Worm (Caenorhabditis elegans) whole organism, mixed stage, embryonic: ENCODE measurements around the gene arrd-22.

Experiments used
- M03D4.4 ChIP-seq: sonication (generic microtip); optimal IDR thresholded peaks from 2 replicates; lab custom pipeline; 2017; ENCODE audit warnings: mild to moderate bottlenecking, missing genetic modification characterization, missing compliant biosample characterization
- bed-3 ChIP-seq: fragments of 200-800 bp; sonication (Bioruptor generic); optimal IDR thresholded peaks from 3 replicates; lab custom pipeline; 2018; ENCODE audit warnings: mild to moderate bottlenecking, missing genetic modification characterization, moderate library complexity, missing compliant biosample characterization
- blmp-1 ChIP-seq: fragments of 150-350 bp; optimal IDR thresholded peaks from 2 replicates; lab custom pipeline; 2014; ENCODE audit warnings: missing biosample characterization, missing genetic modification characterization
- ceh-39 ChIP-seq: fragments of 150-350 bp; optimal IDR thresholded peaks from 2 replicates; lab custom pipeline; 2014; ENCODE audit warnings: missing biosample characterization, missing genetic modification characterization
- ceh-43 ChIP-seq: fragments of 200-800 bp; sonication (Bioruptor generic); optimal IDR thresholded peaks from 2 replicates; lab custom pipeline; 2018; ENCODE audit warnings: mild to moderate bottlenecking, missing genetic modification characterization, moderate library complexity, missing compliant biosample characterization
- ceh-83 ChIP-seq: fragments of 200-800 bp; sonication (Bioruptor generic); optimal IDR thresholded peaks from 2 replicates; lab custom pipeline; 2018; ENCODE audit warnings: mild to moderate bottlenecking, missing genetic modification characterization, missing compliant biosample characterization
- ces-1 ChIP-seq: fragments of 150-350 bp; optimal IDR thresholded peaks from 2 replicates; lab custom pipeline; 2014; ENCODE audit warnings: missing biosample characterization, missing genetic modification reagents, missing genetic modification characterization
- drap-1 ChIP-seq: fragments of 200-800 bp; sonication (Bioruptor generic); optimal IDR thresholded peaks from 3 replicates; lab custom pipeline; 2018; ENCODE audit warnings: mild to moderate bottlenecking, missing genetic modification characterization, missing compliant biosample characterization
- elt-1 ChIP-seq: sonication (generic microtip); optimal IDR thresholded peaks from 2 replicates; lab custom pipeline; 2017; ENCODE audit warnings: missing genetic modification characterization, mild to moderate bottlenecking, missing compliant biosample characterization, antibody characterized with exemption, moderate library complexity, borderline replicate concordance; ENCODE audit not compliant: insufficient read depth
- elt-3 ChIP-seq: fragments of 150-350 bp; optimal IDR thresholded peaks from 2 replicates; lab custom pipeline; 2014; ENCODE audit warnings: missing biosample characterization, missing genetic modification characterization
- flh-1 ChIP-seq: fragments of 200-800 bp; sonication (Bioruptor generic); optimal IDR thresholded peaks from 2 replicates; lab custom pipeline; 2018; ENCODE audit warnings: mild to moderate bottlenecking, missing genetic modification characterization, moderate library complexity, missing compliant biosample characterization
- ham-2 ChIP-seq: fragments of 200-800 bp; sonication (Bioruptor generic); optimal IDR thresholded peaks from 2 replicates; lab custom pipeline; 2018; ENCODE audit warnings: mild to moderate bottlenecking, missing genetic modification characterization, missing compliant biosample characterization
- lin-13 ChIP-seq: fragments of 150-350 bp; optimal IDR thresholded peaks from 2 replicates; lab custom pipeline; 2014; ENCODE audit warnings: missing biosample characterization, missing genetic modification characterization
- lin-32 ChIP-seq: fragments of 200-800 bp; sonication (Bioruptor generic); optimal IDR thresholded peaks from 2 replicates; lab custom pipeline; 2018; ENCODE audit warnings: mild to moderate bottlenecking, missing genetic modification characterization, missing compliant biosample characterization
- lsy-2 ChIP-seq: fragments of 150-350 bp; optimal IDR thresholded peaks from 2 replicates; lab custom pipeline; 2014; ENCODE audit warnings: missing biosample characterization, missing genetic modification characterization
- mab-5 ChIP-seq: fragments of 150-350 bp; optimal IDR thresholded peaks from 2 replicates; lab custom pipeline; 2014; ENCODE audit warnings: missing biosample characterization, missing genetic modification characterization
- mep-1 ChIP-seq: fragments of 150-350 bp; optimal IDR thresholded peaks from 2 replicates; lab custom pipeline; 2017; ENCODE audit warnings: missing biosample characterization, missing genetic modification reagents, missing genetic modification characterization, inconsistent platforms
- nhr-12 ChIP-seq: fragments of 150-350 bp; optimal IDR thresholded peaks from 2 replicates; lab custom pipeline; 2014; ENCODE audit warnings: missing biosample characterization, missing genetic modification characterization
- nhr-2 ChIP-seq: fragments of 150-350 bp; optimal IDR thresholded peaks from 2 replicates; lab custom pipeline; 2014; ENCODE audit warnings: missing biosample characterization, missing genetic modification characterization
- nhr-237 ChIP-seq: fragments of 150-350 bp; optimal IDR thresholded peaks from 2 replicates; lab custom pipeline; 2014; ENCODE audit warnings: missing biosample characterization, missing genetic modification characterization
- nhr-28 ChIP-seq: fragments of 150-350 bp; optimal IDR thresholded peaks from 2 replicates; lab custom pipeline; 2014; ENCODE audit warnings: missing biosample characterization, missing genetic modification characterization
- nhr-76 ChIP-seq: sonication (generic microtip); optimal IDR thresholded peaks from 2 replicates; lab custom pipeline; 2017; ENCODE audit warnings: missing biosample characterization, missing genetic modification characterization
- pha-4 ChIP-seq: fragments of 150-350 bp; optimal IDR thresholded peaks from 2 replicates; lab custom pipeline; 2018; ENCODE audit warnings: missing biosample characterization, missing genetic modification reagents, missing genetic modification characterization
- sem-2 ChIP-seq: fragments of 200-800 bp; sonication (Bioruptor generic); optimal IDR thresholded peaks from 2 replicates; lab custom pipeline; 2018; ENCODE audit warnings: mild to moderate bottlenecking, missing genetic modification characterization, missing compliant biosample characterization
- snpc-4 ChIP-seq: fragments of 150-350 bp; optimal IDR thresholded peaks from 2 replicates; lab custom pipeline; 2014; ENCODE audit warnings: missing biosample characterization, missing genetic modification characterization
- sptf-1 ChIP-seq: sonication (generic microtip); optimal IDR thresholded peaks from 2 replicates; lab custom pipeline; 2017; ENCODE audit warnings: mild to moderate bottlenecking, missing genetic modification characterization, moderate library complexity, missing compliant biosample characterization
- tbx-8 ChIP-seq: fragments of 200-800 bp; sonication (Bioruptor generic); optimal IDR thresholded peaks from 2 replicates; lab custom pipeline; 2018; ENCODE audit warnings: mild to moderate bottlenecking, missing genetic modification characterization, moderate library complexity, missing compliant biosample characterization
- unc-120 ChIP-seq: sonication (generic microtip); optimal IDR thresholded peaks from 2 replicates; lab custom pipeline; 2017; ENCODE audit warnings: missing genetic modification characterization, missing compliant biosample characterization; ENCODE audit not compliant: poor library complexity, severe bottlenecking
- unc-39 ChIP-seq: fragments of 150-350 bp; optimal IDR thresholded peaks from 2 replicates; lab custom pipeline; 2014; ENCODE audit warnings: missing biosample characterization, missing genetic modification characterization
- unc-62 ChIP-seq: fragments of 150-350 bp; optimal IDR thresholded peaks from 2 replicates; lab custom pipeline; 2014; ENCODE audit warnings: missing biosample characterization, missing genetic modification reagents, missing genetic modification characterization
- zip-8 ChIP-seq: fragments of 150-350 bp; optimal IDR thresholded peaks from 2 replicates; lab custom pipeline; 2014; ENCODE audit warnings: missing biosample characterization, missing genetic modification characterization
- ztf-11 ChIP-seq: fragments of 150-350 bp; optimal IDR thresholded peaks from 2 replicates; lab custom pipeline; 2014; ENCODE audit warnings: missing biosample characterization, missing genetic modification characterization

The arrd-22 gene

DNA sequence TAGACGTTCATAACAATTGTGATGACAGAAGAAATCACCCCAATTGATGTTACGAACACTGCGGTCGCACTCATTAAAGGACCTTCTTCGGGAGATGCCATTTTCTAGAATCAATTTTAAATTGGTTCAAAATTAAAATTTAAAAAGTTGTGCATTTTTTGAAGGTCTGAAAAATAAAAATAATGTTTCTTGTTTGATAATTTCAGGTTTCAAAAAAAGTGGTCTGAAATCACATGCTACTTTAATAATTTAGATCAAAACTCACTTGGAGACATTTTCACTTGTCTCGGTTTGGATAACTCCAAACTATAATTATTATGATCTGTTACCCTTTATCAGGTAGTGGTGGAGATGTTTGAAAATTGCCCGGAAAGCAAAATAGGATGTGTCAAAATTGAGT is 33.3 kb upstream of the arrd-22 start, which contains the start of gene srbc-2:
Gene srbc-2, minus strand, starts transcription at position 101 of the 400 bp plus-strand sequence.
- TF ChIP-seq zip-8 (no peak), sptf-1 (no peak), tbx-8 (GFP tag; lab: Kevin White, UChicago) (no peak), elt-1 (tag; lab: Kevin White, UChicago) (no peak), drap-1 (GFP tag; lab: Kevin White, UChicago) (no peak), bed-3 (GFP tag; lab: Kevin White, UChicago) (no peak), lsy-2 (tag; lab: Kevin White, UChicago) (no peak), ceh-43 (GFP tag; lab: Kevin White, UChicago) (no peak), mab-5 (no peak), unc-39 (tag; lab: Kevin White, UChicago) (no peak), snpc-4 (no peak), ces-1 (GFP tag; lab: Kevin White, UChicago) (no peak), blmp-1 (tag; lab: Kevin White, UChicago) (no peak), nhr-28 (tag; lab: Kevin White, UChicago) (no peak), elt-3 (tag; lab: Kevin White, UChicago) (no peak), nhr-12 (tag; lab: Kevin White, UChicago) (no peak), ztf-11 (tag; lab: Kevin White, UChicago) (no peak), lin-32 (no peak), M03D4.4 (no peak)

DNA sequence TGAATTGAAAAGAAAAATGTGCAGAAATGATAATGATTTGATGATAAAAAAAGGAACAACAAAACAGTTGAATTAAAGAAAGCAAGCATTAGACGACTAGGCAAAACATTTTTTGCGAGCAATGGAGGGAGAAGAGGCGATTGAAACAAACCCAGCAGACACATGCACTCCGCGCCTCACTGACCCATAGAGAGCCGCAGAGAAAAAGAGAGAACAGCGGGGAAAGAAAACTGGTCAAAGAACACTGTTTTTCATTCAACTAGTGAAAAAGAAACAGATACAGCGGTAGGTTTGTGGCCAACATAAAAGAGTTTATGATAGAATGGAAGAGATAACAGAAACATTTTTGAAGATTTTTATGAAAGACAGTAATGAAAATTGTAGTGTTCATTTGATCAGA is 22.0 kb upstream of the arrd-22 start:
- TF ChIP-seq sem-2 (no peak), snpc-4 (no peak), nhr-2 (tag; lab: Kevin White, UChicago) (no peak), unc-62 (GFP tag; lab: Kevin White, UChicago) (no peak), pha-4 (no peak), bed-3 (GFP tag; lab: Kevin White, UChicago) (no peak), flh-1 (GFP tag; lab: Kevin White, UChicago) (no peak), ham-2 (GFP tag; lab: Kevin White, UChicago) (no peak), M03D4.4 (no peak), ceh-39 (tag; lab: Kevin White, UChicago) (no peak), drap-1 (GFP tag; lab: Kevin White, UChicago) (no peak), sptf-1 (no peak), ztf-11 (tag; lab: Kevin White, UChicago) (no peak), mab-5 (no peak), blmp-1 (tag; lab: Kevin White, UChicago) (no peak), unc-39 (tag; lab: Kevin White, UChicago) (no peak)

DNA sequence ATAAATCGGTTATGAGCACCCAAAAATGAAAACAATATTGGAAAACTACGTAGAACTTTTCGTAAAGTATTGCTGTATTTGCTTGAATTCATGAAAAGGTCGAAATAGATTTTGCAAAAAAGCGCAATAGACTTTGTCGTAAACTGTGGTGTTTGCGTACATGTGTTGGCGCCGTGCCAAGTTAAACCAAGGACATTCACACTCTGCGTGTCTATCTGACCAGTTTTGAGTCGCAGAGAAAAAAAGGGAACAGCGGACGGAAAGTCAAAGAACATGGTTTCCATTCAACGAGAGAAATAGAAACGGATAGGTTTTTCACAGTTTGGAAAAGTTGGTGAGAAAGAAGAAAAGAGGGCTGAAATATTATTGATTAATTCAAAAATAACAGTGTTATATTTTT is 19.3 kb upstream of the arrd-22 start:
- TF ChIP-seq unc-120 (tag; lab: Kevin White, UChicago) (no peak), nhr-237 (no peak), ceh-43 (GFP tag; lab: Kevin White, UChicago) (no peak)

DNA sequence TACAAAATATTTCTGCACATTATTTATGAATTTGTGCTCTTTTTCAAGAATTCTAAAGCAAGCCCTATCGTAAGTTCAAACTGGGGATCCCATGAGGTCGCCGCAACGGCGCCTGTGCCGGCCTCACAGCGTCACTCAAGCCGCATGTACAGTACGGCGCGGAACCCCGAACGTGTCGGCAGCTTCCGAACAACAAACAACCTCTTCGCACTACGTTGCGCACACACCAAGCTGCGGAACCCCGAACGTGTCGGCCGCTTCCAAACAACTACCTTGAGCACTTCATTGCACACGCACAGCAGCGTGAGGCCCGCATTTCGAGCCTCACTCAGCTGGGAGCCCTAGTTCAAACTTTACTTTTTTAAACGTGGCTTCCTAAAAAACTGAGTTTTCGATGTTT is 16.3 kb upstream of the arrd-22 start:
- TF ChIP-seq snpc-4 (no peak), ceh-39 (tag; lab: Kevin White, UChicago) (no peak), nhr-76 (no peak), ham-2 (GFP tag; lab: Kevin White, UChicago) (no peak), nhr-237 (no peak), ceh-83 (GFP tag; lab: Kevin White, UChicago) (no peak), unc-39 (tag; lab: Kevin White, UChicago) (no peak), mep-1 (tag; lab: Kevin White, UChicago) (no peak), elt-3 (tag; lab: Kevin White, UChicago) (no peak), nhr-28 (tag; lab: Kevin White, UChicago) (no peak), ces-1 (GFP tag; lab: Kevin White, UChicago) (no peak), flh-1 (GFP tag; lab: Kevin White, UChicago) (no peak), sptf-1 (no peak), blmp-1 (tag; lab: Kevin White, UChicago) (no peak), drap-1 (GFP tag; lab: Kevin White, UChicago) (no peak), ceh-43 (GFP tag; lab: Kevin White, UChicago) (no peak), lin-13 (tag; lab: Kevin White, UChicago) (no peak), sem-2 (no peak)
